Worm (Caenorhabditis elegans) whole organism, young adult: ENCODE data around the gene igeg-1.

Source experiments
- K12H6.12 ChIP-seq: fragments of 200-800 bp; sonication (Bioruptor generic); optimal IDR thresholded peaks from 2 replicates; lab custom pipeline; 2018; ENCODE audit warnings: mild to moderate bottlenecking, missing genetic modification characterization, missing compliant biosample characterization
- ama-1 ChIP-seq, 3 experiments: fragments of 150-350 bp in 1 of 3; sonication (generic microtip) in 2 of 3; optimal IDR thresholded peaks; 2 replicates each; lab custom pipeline; 2014 to 2018; ENCODE audit warnings: missing biosample characterization in 2 of 3, missing genetic modification characterization in 2 of 3, missing genetic modification reagents in 2 of 3
- bed-1 ChIP-seq: fragments of 200-800 bp; sonication (Bioruptor generic); IDR thresholded peaks from 2 replicates; pipeline ENCODE4 v1.3.6; 2022; ENCODE audit warnings: missing genetic modification reagents, missing genetic modification characterization, missing compliant biosample characterization
- lin-54 ChIP-seq: fragments of 200-800 bp; sonication (Bioruptor generic); optimal IDR thresholded peaks from 2 replicates; lab custom pipeline; 2018; ENCODE audit warnings: mild to moderate bottlenecking, missing genetic modification characterization, missing compliant biosample characterization
- mxl-1 ChIP-seq: sonication (generic microtip); optimal IDR thresholded peaks from 2 replicates; lab custom pipeline; 2016; ENCODE audit warnings: missing genetic modification characterization, missing compliant biosample characterization
- nfyb-1 ChIP-seq: fragments of 200-800 bp; sonication (Bioruptor generic); IDR thresholded peaks from 2 replicates; pipeline ENCODE4 v1.3.6; 2022; ENCODE audit warnings: missing genetic modification reagents, missing genetic modification characterization, missing compliant biosample characterization
- somi-1 ChIP-seq: fragments of 200-800 bp; sonication (Bioruptor generic); optimal IDR thresholded peaks from 2 replicates; lab custom pipeline; 2018; ENCODE audit warnings: mild to moderate bottlenecking, missing genetic modification characterization, missing compliant biosample characterization
- ztf-25 ChIP-seq: fragments of 200-800 bp; sonication (Bioruptor generic); IDR thresholded peaks from 2 replicates; pipeline ENCODE4 v1.3.6; 2022; ENCODE audit warnings: missing genetic modification reagents, missing genetic modification characterization, missing compliant biosample characterization

DNA sequence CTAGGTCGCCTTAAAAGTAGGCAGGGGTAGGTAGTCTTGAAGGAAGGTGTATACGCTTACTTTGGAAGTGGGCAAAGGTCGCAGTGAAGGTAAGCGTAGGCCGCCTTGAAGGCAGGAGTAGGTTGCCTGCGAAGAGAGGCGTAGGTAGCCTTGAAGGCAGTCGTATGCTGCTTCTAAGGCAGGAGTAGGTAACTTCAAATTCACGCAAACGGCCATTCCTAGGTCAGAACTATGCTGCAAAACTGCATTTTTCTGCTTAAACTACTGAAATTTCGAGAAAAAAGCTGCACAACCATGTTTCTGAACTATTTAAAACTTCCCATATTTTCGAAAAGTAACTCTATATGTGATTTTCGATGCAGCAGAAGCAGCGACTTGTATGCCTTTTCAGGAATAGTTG, 17.0 kb downstream of the igeg-1 start:
- no peak for TF ChIP-seq ztf-25 (GFP tag; lab: Robert Waterston, UW)
- no peak for TF ChIP-seq somi-1 (GFP tag; lab: Kevin White, UChicago)
- TF ChIP-seq ama-1 (optimal IDR thresholded peaks at IDR 0.05; lab: Kevin White, UChicago), result no peak
- no peak for TF ChIP-seq ama-1 (GFP tag; optimal IDR thresholded peaks at IDR 0.05; lab: Kevin White, UChicago)
- no peak for TF ChIP-seq K12H6.12 (tag; lab: Kevin White, UChicago)
- no peak for TF ChIP-seq mxl-1
- no peak for TF ChIP-seq lin-54 (GFP tag; lab: Kevin White, UChicago)
- TF ChIP-seq bed-1 (GFP tag; lab: Robert Waterston, UW), result no peak
- TF ChIP-seq nfyb-1, result no peak
